Worm (Caenorhabditis elegans) whole organism, mixed stage, embryonic: ENCODE data around the gene cbp-2.

Source experiments
- M03D4.4 ChIP-seq: sonication (generic microtip); optimal IDR thresholded peaks from 2 replicates; lab custom pipeline; 2017; ENCODE audit warnings: mild to moderate bottlenecking, missing genetic modification characterization, missing compliant biosample characterization
- bed-3 ChIP-seq: fragments of 200-800 bp; sonication (Bioruptor generic); optimal IDR thresholded peaks from 3 replicates; lab custom pipeline; 2018; ENCODE audit warnings: mild to moderate bottlenecking, missing genetic modification characterization, moderate library complexity, missing compliant biosample characterization
- blmp-1 ChIP-seq: fragments of 150-350 bp; optimal IDR thresholded peaks from 2 replicates; lab custom pipeline; 2014; ENCODE audit warnings: missing biosample characterization, missing genetic modification characterization
- ceh-39 ChIP-seq: fragments of 150-350 bp; optimal IDR thresholded peaks from 2 replicates; lab custom pipeline; 2014; ENCODE audit warnings: missing biosample characterization, missing genetic modification characterization
- ceh-43 ChIP-seq: fragments of 200-800 bp; sonication (Bioruptor generic); optimal IDR thresholded peaks from 2 replicates; lab custom pipeline; 2018; ENCODE audit warnings: mild to moderate bottlenecking, missing genetic modification characterization, moderate library complexity, missing compliant biosample characterization
- ceh-83 ChIP-seq: fragments of 200-800 bp; sonication (Bioruptor generic); optimal IDR thresholded peaks from 2 replicates; lab custom pipeline; 2018; ENCODE audit warnings: mild to moderate bottlenecking, missing genetic modification characterization, missing compliant biosample characterization
- ces-1 ChIP-seq: fragments of 150-350 bp; optimal IDR thresholded peaks from 2 replicates; lab custom pipeline; 2014; ENCODE audit warnings: missing biosample characterization, missing genetic modification reagents, missing genetic modification characterization
- cnd-1 ChIP-seq: fragments of 200-800 bp; sonication (Bioruptor generic); optimal IDR thresholded peaks from 2 replicates; lab custom pipeline; 2018; ENCODE audit warnings: mild to moderate bottlenecking, missing genetic modification characterization, missing compliant biosample characterization
- drap-1 ChIP-seq: fragments of 200-800 bp; sonication (Bioruptor generic); optimal IDR thresholded peaks from 3 replicates; lab custom pipeline; 2018; ENCODE audit warnings: mild to moderate bottlenecking, missing genetic modification characterization, missing compliant biosample characterization
- elt-1 ChIP-seq: sonication (generic microtip); optimal IDR thresholded peaks from 2 replicates; lab custom pipeline; 2017; ENCODE audit warnings: missing genetic modification characterization, mild to moderate bottlenecking, missing compliant biosample characterization, antibody characterized with exemption, moderate library complexity, borderline replicate concordance; ENCODE audit not compliant: insufficient read depth
- elt-3 ChIP-seq: fragments of 150-350 bp; optimal IDR thresholded peaks from 2 replicates; lab custom pipeline; 2014; ENCODE audit warnings: missing biosample characterization, missing genetic modification characterization
- ham-2 ChIP-seq: fragments of 200-800 bp; sonication (Bioruptor generic); optimal IDR thresholded peaks from 2 replicates; lab custom pipeline; 2018; ENCODE audit warnings: mild to moderate bottlenecking, missing genetic modification characterization, missing compliant biosample characterization
- hlh-1 ChIP-seq: fragments of 150-350 bp; optimal IDR thresholded peaks from 2 replicates; lab custom pipeline; 2014; ENCODE audit warnings: missing biosample characterization, missing genetic modification reagents, missing genetic modification characterization
- lin-13 ChIP-seq: fragments of 150-350 bp; optimal IDR thresholded peaks from 2 replicates; lab custom pipeline; 2014; ENCODE audit warnings: missing biosample characterization, missing genetic modification characterization
- lin-32 ChIP-seq: fragments of 200-800 bp; sonication (Bioruptor generic); optimal IDR thresholded peaks from 2 replicates; lab custom pipeline; 2018; ENCODE audit warnings: mild to moderate bottlenecking, missing genetic modification characterization, missing compliant biosample characterization
- lsy-2 ChIP-seq: fragments of 150-350 bp; optimal IDR thresholded peaks from 2 replicates; lab custom pipeline; 2014; ENCODE audit warnings: missing biosample characterization, missing genetic modification characterization
- mab-5 ChIP-seq: fragments of 150-350 bp; optimal IDR thresholded peaks from 2 replicates; lab custom pipeline; 2014; ENCODE audit warnings: missing biosample characterization, missing genetic modification characterization
- mep-1 ChIP-seq: fragments of 150-350 bp; optimal IDR thresholded peaks from 2 replicates; lab custom pipeline; 2017; ENCODE audit warnings: missing biosample characterization, missing genetic modification reagents, missing genetic modification characterization, inconsistent platforms
- mls-2 ChIP-seq: sonication (generic microtip); optimal IDR thresholded peaks from 2 replicates; lab custom pipeline; 2016; ENCODE audit warnings: mild to moderate bottlenecking, missing genetic modification characterization, moderate library complexity, missing compliant biosample characterization
- nhr-12 ChIP-seq: fragments of 150-350 bp; optimal IDR thresholded peaks from 2 replicates; lab custom pipeline; 2014; ENCODE audit warnings: missing biosample characterization, missing genetic modification characterization
- nhr-2 ChIP-seq: fragments of 150-350 bp; optimal IDR thresholded peaks from 2 replicates; lab custom pipeline; 2014; ENCODE audit warnings: missing biosample characterization, missing genetic modification characterization
- nhr-237 ChIP-seq: fragments of 150-350 bp; optimal IDR thresholded peaks from 2 replicates; lab custom pipeline; 2014; ENCODE audit warnings: missing biosample characterization, missing genetic modification characterization
- nhr-28 ChIP-seq: fragments of 150-350 bp; optimal IDR thresholded peaks from 2 replicates; lab custom pipeline; 2014; ENCODE audit warnings: missing biosample characterization, missing genetic modification characterization
- nhr-76 ChIP-seq: sonication (generic microtip); optimal IDR thresholded peaks from 2 replicates; lab custom pipeline; 2017; ENCODE audit warnings: missing biosample characterization, missing genetic modification characterization
- pha-4 ChIP-seq: fragments of 150-350 bp; optimal IDR thresholded peaks from 2 replicates; lab custom pipeline; 2018; ENCODE audit warnings: missing biosample characterization, missing genetic modification reagents, missing genetic modification characterization
- snpc-4 ChIP-seq: fragments of 150-350 bp; optimal IDR thresholded peaks from 2 replicates; lab custom pipeline; 2014; ENCODE audit warnings: missing biosample characterization, missing genetic modification characterization
- sptf-1 ChIP-seq: sonication (generic microtip); optimal IDR thresholded peaks from 2 replicates; lab custom pipeline; 2017; ENCODE audit warnings: mild to moderate bottlenecking, missing genetic modification characterization, moderate library complexity, missing compliant biosample characterization
- tbx-8 ChIP-seq: fragments of 200-800 bp; sonication (Bioruptor generic); optimal IDR thresholded peaks from 2 replicates; lab custom pipeline; 2018; ENCODE audit warnings: mild to moderate bottlenecking, missing genetic modification characterization, moderate library complexity, missing compliant biosample characterization
- unc-120 ChIP-seq: sonication (generic microtip); optimal IDR thresholded peaks from 2 replicates; lab custom pipeline; 2017; ENCODE audit warnings: missing genetic modification characterization, missing compliant biosample characterization; ENCODE audit not compliant: poor library complexity, severe bottlenecking
- unc-39 ChIP-seq: fragments of 150-350 bp; optimal IDR thresholded peaks from 2 replicates; lab custom pipeline; 2014; ENCODE audit warnings: missing biosample characterization, missing genetic modification characterization
- unc-62 ChIP-seq: fragments of 150-350 bp; optimal IDR thresholded peaks from 2 replicates; lab custom pipeline; 2014; ENCODE audit warnings: missing biosample characterization, missing genetic modification reagents, missing genetic modification characterization
- ztf-11 ChIP-seq: fragments of 150-350 bp; optimal IDR thresholded peaks from 2 replicates; lab custom pipeline; 2014; ENCODE audit warnings: missing biosample characterization, missing genetic modification characterization

cbp-2 gene

DNA sequence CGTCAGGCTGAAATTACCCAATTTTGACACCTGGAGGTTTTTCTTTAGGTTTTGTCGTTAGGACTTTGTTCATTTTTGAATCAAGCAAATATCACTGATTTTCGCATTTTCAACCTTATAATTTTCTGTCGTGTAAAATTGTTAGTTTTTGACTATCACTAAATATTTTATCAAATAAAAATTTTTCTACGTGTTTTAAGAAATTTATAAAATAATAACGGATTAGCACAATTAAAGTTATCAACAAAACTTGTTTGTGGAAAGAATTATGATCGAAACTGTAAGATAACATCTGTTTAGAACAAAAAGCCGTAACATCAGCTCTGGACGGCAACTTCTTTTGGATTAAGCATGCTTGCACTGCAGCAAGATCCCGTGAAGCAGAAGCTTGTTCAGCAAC, at the start of gene cbp-2:
Gene cbp-2 (plus strand): TSS at position 301 of the 400 bp plus-strand sequence.
- no peak for TF ChIP-seq unc-120 (tag; lab: Kevin White, UChicago)
- no peak for TF ChIP-seq lin-13 (tag; lab: Kevin White, UChicago)
- TF ChIP-seq nhr-76: no peak
- TF ChIP-seq unc-39 (tag; lab: Kevin White, UChicago): no peak
- TF ChIP-seq nhr-237 (tag; lab: Kevin White, UChicago): no peak
- no peak for TF ChIP-seq unc-62
- TF ChIP-seq tbx-8 (GFP tag; lab: Kevin White, UChicago): no peak
- no peak for TF ChIP-seq ces-1 (GFP tag; lab: Kevin White, UChicago)
- no peak for TF ChIP-seq hlh-1 (tag; lab: Kevin White, UChicago)
- TF ChIP-seq elt-3: no peak

DNA sequence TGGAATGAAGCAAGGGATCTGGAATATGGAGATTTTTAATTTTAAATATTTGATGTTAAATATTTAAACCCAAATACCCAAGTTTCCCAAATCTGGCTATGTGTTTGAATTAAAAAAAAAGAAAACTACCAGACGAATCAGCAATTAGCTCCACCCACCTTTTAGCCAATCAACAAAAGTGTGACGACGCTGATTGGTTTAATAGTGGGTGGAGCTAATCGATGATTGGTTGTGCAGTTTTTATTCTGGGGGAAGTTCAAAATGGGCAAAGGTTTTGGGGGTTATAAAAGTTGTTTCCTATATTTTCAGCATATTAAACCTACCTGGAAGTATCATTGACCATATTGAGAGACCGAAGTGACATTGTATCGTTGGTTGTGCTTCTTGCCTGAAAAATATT, 48.5 kb upstream of the cbp-2 start:
- TF ChIP-seq drap-1 (GFP tag; lab: Kevin White, UChicago) (no peak), nhr-76 (no peak), tbx-8 (GFP tag; lab: Kevin White, UChicago) (no peak), sptf-1 (tag; lab: Kevin White, UChicago) (no peak), elt-3 (no peak)

DNA sequence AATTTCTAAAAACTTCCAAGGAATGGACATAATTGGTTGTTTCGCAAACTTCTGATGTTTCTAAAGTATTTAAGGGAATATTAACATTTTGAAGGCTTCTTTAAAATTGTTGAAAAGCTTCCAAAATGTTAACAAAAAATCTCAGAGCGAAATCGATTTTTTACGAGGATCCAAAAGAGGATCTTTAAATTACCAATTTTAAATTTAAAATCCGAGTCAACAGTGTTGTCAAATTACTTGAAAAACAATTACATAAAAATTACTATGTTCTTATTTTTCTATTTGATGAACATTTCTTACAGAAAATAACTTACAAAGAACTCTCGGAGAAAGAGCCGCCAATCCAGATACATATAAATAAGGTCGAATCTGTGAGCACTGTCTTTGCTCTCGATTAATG, 46.0 kb upstream of the cbp-2 start, which contains the start of gene ZK757.10:
Gene ZK757.10 (plus strand): TSS at position 301 of the 400 bp plus-strand sequence.
- TF ChIP-seq unc-62 (no peak), pha-4 (tag; lab: Kevin White, UChicago) (no peak), mab-5 (tag; lab: Kevin White, UChicago) (no peak)

DNA sequence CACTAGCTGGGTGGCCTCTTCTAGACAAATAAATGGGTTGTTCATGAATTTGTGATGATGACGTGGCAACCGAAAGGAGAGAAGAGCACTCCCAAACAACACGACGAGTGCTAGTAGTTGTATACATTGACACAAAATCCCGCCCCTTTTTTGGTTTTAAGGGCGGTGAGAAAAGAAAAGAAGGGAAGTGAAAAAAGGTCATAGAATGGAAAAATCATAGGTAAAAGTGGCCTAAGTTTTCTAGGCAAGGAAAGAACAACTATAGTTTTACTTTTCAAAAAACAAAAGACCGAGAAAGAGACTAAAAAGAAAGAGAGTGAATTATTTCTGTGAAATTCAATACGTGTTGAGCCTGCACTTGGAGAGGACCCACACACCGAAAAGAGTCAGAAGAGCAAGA, 44.1 kb upstream of the cbp-2 start, which contains the start of gene ZK757.2:
Gene ZK757.2 (minus strand): TSS at position 101 of the 400 bp plus-strand sequence.
- TF ChIP-seq hlh-1 (tag; lab: Kevin White, UChicago) (no peak), M03D4.4 (tag; lab: Kevin White, UChicago) (no peak), unc-120 (tag; lab: Kevin White, UChicago) (no peak), bed-3 (GFP tag; lab: Kevin White, UChicago) (no peak), nhr-12 (no peak), drap-1 (GFP tag; lab: Kevin White, UChicago) (no peak), unc-39 (tag; lab: Kevin White, UChicago) (no peak)
- TF ChIP-seq, all 35 proteins: peak for 0

DNA sequence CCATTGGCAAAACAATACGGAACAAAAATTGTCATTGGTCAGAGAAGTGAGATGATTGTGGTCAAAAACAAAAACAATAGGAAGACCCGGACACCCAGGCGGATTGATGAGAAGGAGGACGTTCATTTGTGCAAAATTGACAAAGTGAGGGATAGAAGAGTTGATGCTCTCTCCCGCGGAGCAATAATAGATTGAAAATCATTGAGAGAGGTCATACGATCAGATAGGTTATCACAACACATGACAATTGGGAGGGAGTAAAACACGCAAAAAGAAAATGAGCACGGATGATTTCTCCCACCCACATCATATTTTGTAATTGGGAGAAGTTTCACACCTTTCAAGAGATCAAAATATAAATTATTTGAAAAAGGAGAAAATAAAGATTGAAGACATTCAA, 37.4 kb upstream of the cbp-2 start:
- TF ChIP-seq bed-3 (GFP tag; lab: Kevin White, UChicago) (no peak), hlh-1 (tag; lab: Kevin White, UChicago) (peak; percentile 30)
- TF ChIP-seq, all 35 proteins: peak for 1

DNA sequence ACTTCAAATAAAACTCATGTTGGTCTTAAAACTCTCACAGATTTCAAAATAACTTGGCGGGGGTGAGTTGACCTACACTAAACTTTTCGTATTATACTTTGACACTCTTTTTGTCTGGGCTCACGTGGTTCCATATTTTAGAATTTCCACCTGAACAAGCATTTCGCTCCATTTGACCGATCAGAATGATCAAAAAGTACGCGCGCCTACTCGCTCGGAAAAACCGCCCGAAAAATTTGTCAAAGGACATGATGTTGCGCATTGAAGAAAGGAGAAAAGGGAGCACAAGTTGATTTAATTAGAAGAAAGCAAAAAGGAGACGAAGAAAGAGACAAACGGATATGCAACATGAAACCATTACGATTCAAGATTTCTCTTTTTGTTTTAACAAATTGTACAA, 36.7 kb upstream of the cbp-2 start:
- no peak for TF ChIP-seq blmp-1 (tag; lab: Kevin White, UChicago)
- no peak for TF ChIP-seq cnd-1 (tag; lab: Kevin White, UChicago)
- TF ChIP-seq drap-1 (GFP tag; lab: Kevin White, UChicago): no peak
- no peak for TF ChIP-seq ham-2 (GFP tag; lab: Kevin White, UChicago)
- no peak for TF ChIP-seq hlh-1 (tag; lab: Kevin White, UChicago)
- no peak for TF ChIP-seq mls-2 (tag; lab: Kevin White, UChicago)
- no peak for TF ChIP-seq nhr-28 (tag; lab: Kevin White, UChicago)
- no peak for TF ChIP-seq mep-1 (tag; lab: Kevin White, UChicago)
- no peak for TF ChIP-seq lin-32 (GFP tag; lab: Kevin White, UChicago)
- no peak for TF ChIP-seq lin-13 (tag; lab: Kevin White, UChicago)

DNA sequence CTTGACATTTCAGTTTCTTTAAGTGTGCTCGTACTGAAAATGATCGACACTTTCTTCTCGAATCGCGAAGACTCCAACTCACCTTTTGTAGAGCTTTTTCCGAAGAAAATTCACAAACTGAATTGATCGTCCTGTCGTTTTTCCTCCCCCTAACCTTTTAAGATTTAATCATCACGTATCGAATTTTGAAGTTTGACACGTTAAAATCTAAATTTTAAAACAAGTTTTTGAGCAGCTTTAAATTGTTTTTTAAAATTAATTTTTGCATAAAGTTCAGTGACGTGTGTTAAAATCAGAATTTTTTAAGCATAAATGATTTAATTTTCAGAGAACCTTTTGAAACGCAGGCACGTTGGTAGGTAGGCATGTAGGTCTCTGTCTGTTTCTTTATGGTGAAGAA, 31.6 kb upstream of the cbp-2 start, which contains the start of gene alg-4:
Gene alg-4 (minus strand): TSS at position 101 of the 400 bp plus-strand sequence.
- TF ChIP-seq tbx-8 (GFP tag; lab: Kevin White, UChicago): no peak
- no peak for TF ChIP-seq unc-62
- TF ChIP-seq sptf-1 (tag; lab: Kevin White, UChicago): no peak
- no peak for TF ChIP-seq ceh-83 (GFP tag; lab: Kevin White, UChicago)
- TF ChIP-seq ceh-43 (GFP tag; lab: Kevin White, UChicago): no peak
- no peak for TF ChIP-seq snpc-4 (tag; lab: Kevin White, UChicago)
- TF ChIP-seq ztf-11 (tag; lab: Kevin White, UChicago): no peak
- no peak for TF ChIP-seq hlh-1 (tag; lab: Kevin White, UChicago)
- TF ChIP-seq ceh-39 (tag; lab: Kevin White, UChicago): no peak
- TF ChIP-seq mep-1 (tag; lab: Kevin White, UChicago): no peak
- TF ChIP-seq nhr-2 (tag; lab: Kevin White, UChicago): no peak
- no peak for TF ChIP-seq unc-39 (tag; lab: Kevin White, UChicago)
- TF ChIP-seq pha-4 (tag; lab: Kevin White, UChicago): no peak
- TF ChIP-seq lsy-2 (tag; lab: Kevin White, UChicago): no peak
- TF ChIP-seq elt-1 (tag; lab: Kevin White, UChicago): no peak
- TF ChIP-seq drap-1 (GFP tag; lab: Kevin White, UChicago): no peak
